Fruit fly (Drosophila melanogaster): ENCODE measurements around the gene Sam-S.

Gene Sam-S

dm6 chr2L:122167-123006 is 15.7 kb downstream of the Sam-S start:
- peak; percentile 21 for TF ChIP-seq D1 (tag; optimal IDR thresholded peaks at IDR 0.05)
- no peak for TF ChIP-seq CG9948 (tag; optimal IDR thresholded peaks at IDR 0.05)
- TF ChIP-seq CG4496 (GFP tag; IDR thresholded peaks at IDR 0.05): 0 out of 3 replicates have a peak, but pooled peaks have one; percentile 7

- TF ChIP-seq CG14655 (GFP tag; optimal IDR thresholded peaks at IDR 0.05): no peak
- no peak for TF ChIP-seq rn (GFP tag; IDR thresholded peaks at IDR 0.05)
Measured at dm6 chr2L:123007-123327, 16.3 kb downstream of the Sam-S start.

dm6 chr2L:125364-126252 is 18.9 kb downstream of the Sam-S start:
- no peak for TF ChIP-seq CG34367 (tag; optimal IDR thresholded peaks at IDR 0.05)
- TF ChIP-seq CG14655 (GFP tag; optimal IDR thresholded peaks at IDR 0.05): no peak
- TF ChIP-seq rn (GFP tag; IDR thresholded peaks at IDR 0.05): no peak
- TF ChIP-seq CG17806 (tag; optimal IDR thresholded peaks at IDR 0.05): no peak
- TF ChIP-seq CG32121 (GFP tag; IDR thresholded peaks at IDR 0.05): no peak
- TF ChIP-seq CG8301 (tag; optimal IDR thresholded peaks at IDR 0.05): no peak
- no peak for TF ChIP-seq Ets98B (GFP tag; IDR thresholded peaks at IDR 0.05)
- no peak for TF ChIP-seq CG4496 (GFP tag; IDR thresholded peaks at IDR 0.05)
- TF ChIP-seq Snoo (tag; optimal IDR thresholded peaks at IDR 0.05): no peak
- TF ChIP-seq fd96Ca (GFP tag; IDR thresholded peaks at IDR 0.05): no peak
- no peak for TF ChIP-seq Pif1A (GFP tag; optimal IDR thresholded peaks at IDR 0.05)
- no peak for TF ChIP-seq CG12605 (GFP tag; IDR thresholded peaks at IDR 0.05)
- no peak for TF ChIP-seq CG8159 (tag; optimal IDR thresholded peaks at IDR 0.05)
- TF ChIP-seq Pif1B (GFP tag; optimal IDR thresholded peaks at IDR 0.05): no peak
- TF ChIP-seq D1 (tag; optimal IDR thresholded peaks at IDR 0.05): no peak
- no peak for TF ChIP-seq EcR (GFP tag; optimal IDR thresholded peaks at IDR 0.05)
- no peak for TF ChIP-seq CG13204 (GFP tag; optimal IDR thresholded peaks at IDR 0.05)

- TF ChIP-seq Pif1A (GFP tag; optimal IDR thresholded peaks at IDR 0.05) (peak; percentile 13), CG4496 (GFP tag; IDR thresholded peaks at IDR 0.05) (0 out of 3 replicates have a peak, but pooled peaks have one; percentile 24), gl (tag; optimal IDR thresholded peaks at IDR 0.05) (peak; percentile 35), CG13204 (GFP tag; optimal IDR thresholded peaks at IDR 0.05) (peak; percentile 25), EcR (GFP tag; optimal IDR thresholded peaks at IDR 0.05) (peak; percentile 53), CG12605 (GFP tag; IDR thresholded peaks at IDR 0.05) (no peak; the same call in 1 of the 2 replicates), D1 (tag; optimal IDR thresholded peaks at IDR 0.05) (no peak), CG34367 (tag; optimal IDR thresholded peaks at IDR 0.05) (no peak), CG8159 (tag; optimal IDR thresholded peaks at IDR 0.05) (no peak), Pif1B (GFP tag; optimal IDR thresholded peaks at IDR 0.05) (peak; percentile 31), CG10348 (GFP tag; IDR thresholded peaks at IDR 0.05) (no peak), CG32121 (GFP tag; IDR thresholded peaks at IDR 0.05) (no peak)
Measured at dm6 chr2L:128296-128715, 21.6 kb downstream of the Sam-S start.

- TF ChIP-seq CG8301 (tag; optimal IDR thresholded peaks at IDR 0.05) (no peak), Pif1A (GFP tag; optimal IDR thresholded peaks at IDR 0.05) (peak; percentile 54), D1 (tag; optimal IDR thresholded peaks at IDR 0.05) (no peak), EcR (GFP tag; optimal IDR thresholded peaks at IDR 0.05) (peak; percentile 68), CG32121 (GFP tag; IDR thresholded peaks at IDR 0.05) (peak; percentile 69), rn (GFP tag; IDR thresholded peaks at IDR 0.05) (no peak), gl (tag; optimal IDR thresholded peaks at IDR 0.05) (peak; percentile 63), CG4496 (GFP tag; IDR thresholded peaks at IDR 0.05) (peak; percentile 73), fd96Ca (GFP tag; IDR thresholded peaks at IDR 0.05) (peak; percentile 61; the same call in 1 of the 3 replicates), CG34367 (tag; optimal IDR thresholded peaks at IDR 0.05) (no peak), CG17806 (tag; optimal IDR thresholded peaks at IDR 0.05) (no peak), CG14655 (GFP tag; optimal IDR thresholded peaks at IDR 0.05) (no peak), CG8159 (tag; optimal IDR thresholded peaks at IDR 0.05) (peak; percentile 12), Pif1B (GFP tag; optimal IDR thresholded peaks at IDR 0.05) (peak; percentile 70), CG13204 (GFP tag; optimal IDR thresholded peaks at IDR 0.05) (peak; percentile 83), Snoo (tag; optimal IDR thresholded peaks at IDR 0.05) (peak; percentile 39), CG10348 (GFP tag; IDR thresholded peaks at IDR 0.05) (no peak), CG9948 (tag; optimal IDR thresholded peaks at IDR 0.05) (no peak), CG15710 (tag; optimal IDR thresholded peaks at IDR 0.05) (no peak), CG12605 (GFP tag; IDR thresholded peaks at IDR 0.05) (peak; percentile 80), Ets98B (GFP tag; IDR thresholded peaks at IDR 0.05) (peak; percentile 57; the same call in 1 of the 2 replicates)
Measured at dm6 chr2L:128977-129941, 22.6 kb downstream of the Sam-S start.

Data from whole organism, pupa.